Fruit fly (Drosophila melanogaster) whole organism, embryonic: ENCODE results near the gene trus.

Experiments used
- BEAF-32 ChIP-seq: fragments of 200-800 bp; sonication (Bioruptor generic); optimal IDR thresholded peaks from 3 replicates; lab custom pipeline; 2017; ENCODE audit warnings: missing biosample characterization, missing genetic modification characterization, mild to moderate bottlenecking, moderate library complexity, missing genetic modification reagents
- CG12236 ChIP-seq: fragments of 200-800 bp; sonication (Bioruptor generic); optimal IDR thresholded peaks from 2 replicates; lab custom pipeline; 2016; ENCODE audit warnings: missing biosample characterization, missing genetic modification characterization
- CG15514 ChIP-seq: fragments of 200-800 bp; sonication (Bioruptor generic); optimal IDR thresholded peaks from 3 replicates; lab custom pipeline; 2017; ENCODE audit warnings: missing biosample characterization, missing genetic modification characterization, mild to moderate bottlenecking, moderate library complexity, missing genetic modification reagents
- CG15601 ChIP-seq: fragments of 200-800 bp; sonication (Bioruptor generic); optimal IDR thresholded peaks from 3 replicates; lab custom pipeline; 2019; ENCODE audit warnings: missing biosample characterization, mild to moderate bottlenecking, missing genetic modification characterization, moderate library complexity
- CG17186 ChIP-seq: fragments of 200-800 bp; sonication (Bioruptor generic); optimal IDR thresholded peaks from 3 replicates; lab custom pipeline; 2017; ENCODE audit warnings: missing biosample characterization, missing genetic modification reagents, missing genetic modification characterization
- CG17359 ChIP-seq: fragments of 200-800 bp; sonication (Bioruptor generic); optimal IDR thresholded peaks from 3 replicates; lab custom pipeline; 2018; ENCODE audit warnings: missing biosample characterization, mild to moderate bottlenecking, missing genetic modification characterization, moderate library complexity
- CG17802 ChIP-seq: fragments of 200-800 bp; sonication (Bioruptor generic); optimal IDR thresholded peaks from 2 replicates; lab custom pipeline; 2018; ENCODE audit warnings: missing biosample characterization, mild to moderate bottlenecking, missing genetic modification characterization, moderate library complexity
- CG18011 ChIP-seq: fragments of 200-800 bp; sonication (Bioruptor generic); optimal IDR thresholded peaks from 2 replicates; lab custom pipeline; 2017; ENCODE audit warnings: missing biosample characterization, missing genetic modification characterization, mild to moderate bottlenecking, moderate library complexity, missing genotype
- CG2120 ChIP-seq: fragments of 200-800 bp; sonication (Bioruptor generic); optimal IDR thresholded peaks from 3 replicates; lab custom pipeline; 2016; ENCODE audit warnings: missing biosample characterization, missing genetic modification characterization
- CG30020 ChIP-seq: fragments of 200-800 bp; optimal IDR thresholded peaks from 2 replicates; lab custom pipeline; 2019; ENCODE audit warnings: missing biosample characterization, mild to moderate bottlenecking, missing genetic modification characterization, moderate library complexity
- CG3163 ChIP-seq: fragments of 200-800 bp; sonication (Bioruptor generic); optimal IDR thresholded peaks from 3 replicates; lab custom pipeline; 2016; ENCODE audit warnings: missing biosample characterization, missing genetic modification characterization
- CG34376 ChIP-seq: fragments of 200-800 bp; sonication (Bioruptor generic); optimal IDR thresholded peaks from 2 replicates; lab custom pipeline; 2018; ENCODE audit warnings: missing biosample characterization, mild to moderate bottlenecking, missing genetic modification characterization
- CG6791 ChIP-seq: fragments of 200-800 bp; sonication (Bioruptor generic); IDR thresholded peaks from 3 replicates; pipeline ENCODE4 v1.3.6; 2022; ENCODE audit warnings: missing biosample characterization, missing genetic modification characterization; ENCODE audit not compliant: partially characterized antibody
- CG9797 ChIP-seq: fragments of 200-800 bp; sonication (Bioruptor generic); optimal IDR thresholded peaks from 3 replicates; lab custom pipeline; 2018; ENCODE audit warnings: missing biosample characterization, mild to moderate bottlenecking, missing genetic modification characterization
- Camta ChIP-seq: fragments of 200-800 bp; sonication (Bioruptor generic); optimal IDR thresholded peaks from 2 replicates; lab custom pipeline; 2016; ENCODE audit warnings: missing biosample characterization, missing genetic modification characterization
- D19A ChIP-seq: fragments of 200-800 bp; optimal IDR thresholded peaks from 3 replicates; lab custom pipeline; 2019; ENCODE audit warnings: missing biosample characterization, mild to moderate bottlenecking, missing genetic modification characterization, moderate library complexity
- Doc3 ChIP-seq: fragments of 200-800 bp; sonication (Bioruptor generic); IDR thresholded peaks from 3 replicates; pipeline ENCODE4 v1.3.6; 2022; ENCODE audit warnings: missing biosample characterization, missing genetic modification characterization; ENCODE audit not compliant: partially characterized antibody
- E2f2 ChIP-seq: fragments of 200-800 bp; sonication (Bioruptor generic); IDR thresholded peaks from 2 replicates; pipeline ENCODE4 v1.3.6; 2022; ENCODE audit warnings: missing biosample characterization, missing genetic modification characterization
- ERR ChIP-seq: fragments of 200-800 bp; sonication (Bioruptor generic); optimal IDR thresholded peaks from 2 replicates; lab custom pipeline; 2016; ENCODE audit warnings: missing biosample characterization, missing genetic modification characterization
- Eip74EF ChIP-seq, 2 experiments: fragments of 200-800 bp in 1 of 2; fragments of >200 bp in 1 of 2; sonication (Bioruptor generic) in 1 of 2; optimal IDR thresholded peaks; 2 replicates each; lab custom pipeline; 2017 to 2019; ENCODE audit warnings: missing biosample characterization in 2 of 2, missing genetic modification characterization in 2 of 2, mild to moderate bottlenecking in 1 of 2, moderate library complexity in 1 of 2
- Fer3 ChIP-seq: fragments of 200-800 bp; sonication (Bioruptor generic); optimal IDR thresholded peaks from 2 replicates; lab custom pipeline; 2018; ENCODE audit warnings: missing biosample characterization, mild to moderate bottlenecking, missing genetic modification characterization, moderate library complexity
- HmgZ ChIP-seq: fragments of 200-800 bp; sonication (Bioruptor generic); optimal IDR thresholded peaks from 2 replicates; lab custom pipeline; 2018; ENCODE audit warnings: missing biosample characterization, mild to moderate bottlenecking, missing genetic modification characterization
- MESR4 ChIP-seq: fragments of 200-800 bp; sonication (Bioruptor generic); optimal IDR thresholded peaks from 2 replicates; lab custom pipeline; 2018; ENCODE audit warnings: missing biosample characterization, mild to moderate bottlenecking, missing genetic modification characterization, moderate library complexity
- NFAT ChIP-seq: fragments of 200-800 bp; sonication (Bioruptor generic); IDR thresholded peaks from 2 replicates; pipeline ENCODE4 v1.3.6; 2022; ENCODE audit warnings: missing biosample characterization, missing genetic modification characterization
- Nf-YC ChIP-seq: fragments of 200-800 bp; optimal IDR thresholded peaks from 3 replicates; lab custom pipeline; 2019; ENCODE audit warnings: missing biosample characterization, mild to moderate bottlenecking, missing genetic modification characterization, moderate library complexity
- Oaz ChIP-seq: fragments of 200-800 bp; sonication (Bioruptor generic); IDR thresholded peaks from 2 replicates; pipeline ENCODE4 v1.3.6; 2022; ENCODE audit warnings: missing biosample characterization, missing genetic modification characterization
- Scr ChIP-seq: fragments of 200-800 bp; sonication (Bioruptor generic); IDR thresholded peaks from 2 replicates; pipeline ENCODE4 v1.3.6; 2022; ENCODE audit warnings: missing biosample characterization, missing genetic modification characterization; ENCODE audit not compliant: partially characterized antibody
- Stat92E ChIP-seq, 3 experiments: fragments of >200 bp in 2 of 3; fragments of 200-800 bp in 1 of 3; sonication (Bioruptor generic) in 1 of 3; optimal IDR thresholded peaks; 2 replicates each; lab custom pipeline; 2017 to 2019; ENCODE audit warnings: missing biosample characterization in 3 of 3, missing genetic modification characterization in 3 of 3, mild to moderate bottlenecking in 1 of 3, moderate library complexity in 1 of 3
- bab2 ChIP-seq: fragments of 200-800 bp; sonication (Bioruptor generic); optimal IDR thresholded peaks from 2 replicates; lab custom pipeline; 2016; ENCODE audit warnings: missing biosample characterization, missing genetic modification characterization
- bbx ChIP-seq: fragments of 200-800 bp; sonication (Bioruptor generic); IDR thresholded peaks from 2 replicates; pipeline ENCODE4 v1.3.6; 2022; ENCODE audit warnings: missing biosample characterization, missing genetic modification characterization; ENCODE audit not compliant: partially characterized antibody
- br ChIP-seq: fragments of >200 bp; optimal IDR thresholded peaks from 2 replicates; lab custom pipeline; 2017
- bsh ChIP-seq, 2 experiments: fragments of 200-800 bp; sonication (Bioruptor generic); optimal IDR thresholded peaks; 2 replicates each; lab custom pipeline; 2017 to 2018; ENCODE audit warnings: mild to moderate bottlenecking in 2 of 2, missing biosample characterization in 2 of 2, missing genetic modification characterization in 2 of 2, moderate library complexity in 1 of 2
- exex ChIP-seq: fragments of 200-800 bp; sonication (Bioruptor generic); optimal IDR thresholded peaks from 4 replicates; lab custom pipeline; 2018; ENCODE audit warnings: missing biosample characterization, mild to moderate bottlenecking, missing genetic modification characterization, moderate library complexity
- eyg ChIP-seq: fragments of 200-800 bp; sonication (Bioruptor generic); optimal IDR thresholded peaks from 3 replicates; lab custom pipeline; 2016; ENCODE audit warnings: missing biosample characterization, missing genetic modification characterization
- fd64A ChIP-seq: fragments of 200-800 bp; sonication (Bioruptor generic); optimal IDR thresholded peaks from 3 replicates; lab custom pipeline; 2018; ENCODE audit warnings: missing biosample characterization, mild to moderate bottlenecking, missing genetic modification characterization
- gfzf ChIP-seq: fragments of 200-800 bp; sonication (Bioruptor generic); optimal IDR thresholded peaks from 2 replicates; lab custom pipeline; 2016; ENCODE audit warnings: missing biosample characterization, mild to moderate bottlenecking, missing genetic modification characterization, moderate library complexity
- grn ChIP-seq: fragments of 200-800 bp; sonication (Bioruptor generic); optimal IDR thresholded peaks from 3 replicates; lab custom pipeline; 2017; ENCODE audit warnings: missing biosample characterization, missing genetic modification characterization
- hbn ChIP-seq: fragments of 200-800 bp; sonication (Bioruptor generic); IDR thresholded peaks from 2 replicates; pipeline ENCODE4 v1.3.6; 2022; ENCODE audit warnings: missing biosample characterization, missing genetic modification characterization; ENCODE audit not compliant: partially characterized antibody
- kni ChIP-seq: fragments of 200-800 bp; sonication (Bioruptor generic); optimal IDR thresholded peaks from 3 replicates; lab custom pipeline; 2017; ENCODE audit warnings: mild to moderate bottlenecking, missing biosample characterization, missing genetic modification reagents, missing genetic modification characterization
- sens ChIP-seq: fragments of 200-800 bp; sonication (Bioruptor generic); peaks from one replicate; lab custom pipeline; 2016; ENCODE audit warnings: missing biosample characterization, missing genetic modification characterization
- sens-2 ChIP-seq: fragments of 200-800 bp; sonication (Bioruptor generic); IDR thresholded peaks from 2 replicates; pipeline ENCODE4 v1.3.6; 2022; ENCODE audit warnings: missing biosample characterization, missing genetic modification characterization
- sob ChIP-seq: fragments of 200-800 bp; sonication (Bioruptor generic); IDR thresholded peaks from 2 replicates; pipeline ENCODE4 v1.3.6; 2022; ENCODE audit warnings: missing biosample characterization, missing genetic modification characterization
- sug ChIP-seq: fragments of 200-800 bp; optimal IDR thresholded peaks from 2 replicates; lab custom pipeline; 2019; ENCODE audit warnings: missing biosample characterization, mild to moderate bottlenecking, missing genetic modification characterization, moderate library complexity
- tll ChIP-seq, 2 experiments: fragments of 200-800 bp in 1 of 2; fragments of >200 bp in 1 of 2; sonication (Bioruptor generic) in 1 of 2; optimal IDR thresholded peaks; 2 replicates each; lab custom pipeline; 2017 to 2019; ENCODE audit warnings: missing biosample characterization in 2 of 2, missing genetic modification characterization in 2 of 2, mild to moderate bottlenecking in 1 of 2, moderate library complexity in 1 of 2
- trem ChIP-seq: fragments of 200-800 bp; optimal IDR thresholded peaks from 3 replicates; lab custom pipeline; 2019; ENCODE audit warnings: missing biosample characterization, mild to moderate bottlenecking, missing genetic modification characterization, moderate library complexity
- vvl ChIP-seq: fragments of 200-800 bp; sonication (Bioruptor generic); IDR thresholded peaks from 2 replicates; pipeline ENCODE4 v1.3.6; 2022; ENCODE audit warnings: missing biosample characterization, missing genetic modification characterization
- zen ChIP-seq: fragments of 200-800 bp; sonication (Bioruptor generic); optimal IDR thresholded peaks from 3 replicates; lab custom pipeline; 2018; ENCODE audit warnings: missing biosample characterization, mild to moderate bottlenecking, missing genetic modification characterization, moderate library complexity

trus gene

DNA sequence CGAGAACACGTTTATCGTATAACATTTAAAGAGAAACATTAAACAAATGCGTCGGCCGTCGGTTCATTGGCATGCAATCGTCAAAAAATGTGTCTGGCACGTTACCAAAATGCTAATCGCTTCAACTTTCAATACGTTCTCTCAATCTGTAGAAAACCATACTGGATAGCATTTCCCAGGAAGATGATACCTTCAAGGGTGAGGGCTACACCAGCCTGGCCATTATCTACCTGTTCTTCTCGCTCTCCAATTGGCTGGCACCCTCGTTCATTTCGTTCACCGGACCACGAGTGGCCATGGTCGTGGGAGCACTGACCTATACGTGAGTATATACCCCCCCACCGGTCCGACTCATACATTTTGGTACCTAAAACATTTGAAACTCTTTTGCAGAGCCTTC, 1.9 kb upstream of the trus start (continued):
- TF ChIP-seq hbn (GFP tag; lab: Robert Waterston, UW) (no peak), CG18011 (GFP tag; lab: Kevin White, UChicago) (no peak), exex (no peak), Oaz (no peak), vvl (GFP tag; lab: Robert Waterston, UW) (0 out of 2 replicates have a peak, but pooled peaks have one; percentile 19), Nf-YC (tag; lab: Kevin White, UChicago) (peak; percentile 7), kni (peak; percentile 90), Stat92E (GFP tag; optimal IDR thresholded peaks at IDR 0.05; lab: Kevin White, UChicago) (peak in 1 of 3 experiments; percentile 33)

- TF ChIP-seq MESR4 (GFP tag; lab: Kevin White, UChicago) (peak; percentile 71), Eip74EF (GFP tag; optimal IDR thresholded peaks at IDR 0.05; lab: Kevin White, UChicago) (no peak), sug (tag; lab: Kevin White, UChicago) (peak; percentile 6), E2f2 (GFP tag; lab: Robert Waterston, UW) (peak; percentile 75), CG12236 (GFP tag; lab: Kevin White, UChicago) (no peak), sens-2 (GFP tag; lab: Robert Waterston, UW) (no peak), Stat92E (GFP tag; optimal IDR thresholded peaks at IDR 0.05; lab: Kevin White, UChicago) (peak in 1 of 3 experiments; percentile 20), D19A (tag; lab: Kevin White, UChicago) (peak; percentile 61), sob (no peak), CG34376 (GFP tag; lab: Kevin White, UChicago) (peak; percentile 24), CG17186 (GFP tag; lab: Kevin White, UChicago) (peak; percentile 26), Doc3 (GFP tag; lab: Robert Waterston, UW) (no peak), zen (peak; percentile 11), CG17802 (tag; lab: Kevin White, UChicago) (no peak), CG3163 (GFP tag; lab: Kevin White, UChicago) (peak; percentile 35), CG2120 (GFP tag; lab: Kevin White, UChicago) (peak; percentile 10), CG30020 (tag; lab: Kevin White, UChicago) (peak; percentile 13), CG15514 (GFP tag; lab: Kevin White, UChicago) (peak; percentile 70), bsh (GFP tag; optimal IDR thresholded peaks at IDR 0.05; lab: Kevin White, UChicago) (no peak), br (lab: Kevin White, UChicago) (no peak), gfzf (GFP tag; lab: Kevin White, UChicago) (peak; percentile 71), sens (GFP tag; lab: Kevin White, UChicago) (peak; percentile 27), bab2 (GFP tag; lab: Kevin White, UChicago) (no peak), Camta (GFP tag; lab: Kevin White, UChicago) (no peak), trem (tag; lab: Kevin White, UChicago) (peak; percentile 61), Fer3 (tag; lab: Kevin White, UChicago) (no peak), CG9797 (GFP tag; lab: Kevin White, UChicago) (peak; percentile 62), CG17359 (no peak), BEAF-32 (peak; percentile 51), HmgZ (peak; percentile 24), NFAT (GFP tag; lab: Robert Waterston, UW) (no peak), CG15601 (peak; percentile 61), bbx (GFP tag; lab: Robert Waterston, UW) (0 out of 2 replicates have a peak, but pooled peaks have one; percentile 31), fd64A (no peak), eyg (GFP tag; lab: Kevin White, UChicago) (no peak), ERR (GFP tag; lab: Kevin White, UChicago) (no peak), Scr (GFP tag; lab: Robert Waterston, UW) (peak; percentile 17), CG6791 (GFP tag; lab: Robert Waterston, UW) (0 out of 3 replicates have a peak, but pooled peaks have one; percentile 19), grn (GFP tag; lab: Kevin White, UChicago) (peak; percentile 24), tll (GFP tag; optimal IDR thresholded peaks at IDR 0.05; lab: Kevin White, UChicago) (peak in 1 of 2 experiments; percentile 65)
Observed at dm6 chr3R:12459879-12460522, 3.6 kb downstream of the trus start, which contains the start of the genes CG5961 and Polr3C. Gene CG5961 (minus strand): TSS chr3R:12460294. Gene Polr3C (plus strand): TSS chr3R:12460414.
